Worm (Caenorhabditis elegans) whole organism, mixed stage, embryonic: Measurements from ENCODE around the gene F54E2.9.

Experiments used
- M03D4.4 ChIP-seq: sonication (generic microtip); optimal IDR thresholded peaks from 2 replicates; lab custom pipeline; 2017; ENCODE audit warnings: mild to moderate bottlenecking, missing genetic modification characterization, missing compliant biosample characterization
- bed-3 ChIP-seq: fragments of 200-800 bp; sonication (Bioruptor generic); optimal IDR thresholded peaks from 3 replicates; lab custom pipeline; 2018; ENCODE audit warnings: mild to moderate bottlenecking, missing genetic modification characterization, moderate library complexity, missing compliant biosample characterization
- blmp-1 ChIP-seq: fragments of 150-350 bp; optimal IDR thresholded peaks from 2 replicates; lab custom pipeline; 2014; ENCODE audit warnings: missing biosample characterization, missing genetic modification characterization
- ceh-39 ChIP-seq: fragments of 150-350 bp; optimal IDR thresholded peaks from 2 replicates; lab custom pipeline; 2014; ENCODE audit warnings: missing biosample characterization, missing genetic modification characterization
- ceh-43 ChIP-seq: fragments of 200-800 bp; sonication (Bioruptor generic); optimal IDR thresholded peaks from 2 replicates; lab custom pipeline; 2018; ENCODE audit warnings: mild to moderate bottlenecking, missing genetic modification characterization, moderate library complexity, missing compliant biosample characterization
- ceh-83 ChIP-seq: fragments of 200-800 bp; sonication (Bioruptor generic); optimal IDR thresholded peaks from 2 replicates; lab custom pipeline; 2018; ENCODE audit warnings: mild to moderate bottlenecking, missing genetic modification characterization, missing compliant biosample characterization
- ces-1 ChIP-seq: fragments of 150-350 bp; optimal IDR thresholded peaks from 2 replicates; lab custom pipeline; 2014; ENCODE audit warnings: missing biosample characterization, missing genetic modification reagents, missing genetic modification characterization
- drap-1 ChIP-seq: fragments of 200-800 bp; sonication (Bioruptor generic); optimal IDR thresholded peaks from 3 replicates; lab custom pipeline; 2018; ENCODE audit warnings: mild to moderate bottlenecking, missing genetic modification characterization, missing compliant biosample characterization
- elt-1 ChIP-seq: sonication (generic microtip); optimal IDR thresholded peaks from 2 replicates; lab custom pipeline; 2017; ENCODE audit warnings: missing genetic modification characterization, mild to moderate bottlenecking, missing compliant biosample characterization, antibody characterized with exemption, moderate library complexity, borderline replicate concordance; ENCODE audit not compliant: insufficient read depth
- flh-1 ChIP-seq: fragments of 200-800 bp; sonication (Bioruptor generic); optimal IDR thresholded peaks from 2 replicates; lab custom pipeline; 2018; ENCODE audit warnings: mild to moderate bottlenecking, missing genetic modification characterization, moderate library complexity, missing compliant biosample characterization
- ham-2 ChIP-seq: fragments of 200-800 bp; sonication (Bioruptor generic); optimal IDR thresholded peaks from 2 replicates; lab custom pipeline; 2018; ENCODE audit warnings: mild to moderate bottlenecking, missing genetic modification characterization, missing compliant biosample characterization
- hlh-1 ChIP-seq: fragments of 150-350 bp; optimal IDR thresholded peaks from 2 replicates; lab custom pipeline; 2014; ENCODE audit warnings: missing biosample characterization, missing genetic modification reagents, missing genetic modification characterization
- lin-32 ChIP-seq: fragments of 200-800 bp; sonication (Bioruptor generic); optimal IDR thresholded peaks from 2 replicates; lab custom pipeline; 2018; ENCODE audit warnings: mild to moderate bottlenecking, missing genetic modification characterization, missing compliant biosample characterization
- lsy-2 ChIP-seq: fragments of 150-350 bp; optimal IDR thresholded peaks from 2 replicates; lab custom pipeline; 2014; ENCODE audit warnings: missing biosample characterization, missing genetic modification characterization
- mab-5 ChIP-seq: fragments of 150-350 bp; optimal IDR thresholded peaks from 2 replicates; lab custom pipeline; 2014; ENCODE audit warnings: missing biosample characterization, missing genetic modification characterization
- mep-1 ChIP-seq: fragments of 150-350 bp; optimal IDR thresholded peaks from 2 replicates; lab custom pipeline; 2017; ENCODE audit warnings: missing biosample characterization, missing genetic modification reagents, missing genetic modification characterization, inconsistent platforms
- mls-2 ChIP-seq: sonication (generic microtip); optimal IDR thresholded peaks from 2 replicates; lab custom pipeline; 2016; ENCODE audit warnings: mild to moderate bottlenecking, missing genetic modification characterization, moderate library complexity, missing compliant biosample characterization
- nhr-12 ChIP-seq: fragments of 150-350 bp; optimal IDR thresholded peaks from 2 replicates; lab custom pipeline; 2014; ENCODE audit warnings: missing biosample characterization, missing genetic modification characterization
- nhr-2 ChIP-seq: fragments of 150-350 bp; optimal IDR thresholded peaks from 2 replicates; lab custom pipeline; 2014; ENCODE audit warnings: missing biosample characterization, missing genetic modification characterization
- nhr-237 ChIP-seq: fragments of 150-350 bp; optimal IDR thresholded peaks from 2 replicates; lab custom pipeline; 2014; ENCODE audit warnings: missing biosample characterization, missing genetic modification characterization
- nhr-76 ChIP-seq: sonication (generic microtip); optimal IDR thresholded peaks from 2 replicates; lab custom pipeline; 2017; ENCODE audit warnings: missing biosample characterization, missing genetic modification characterization
- pha-4 ChIP-seq: fragments of 150-350 bp; optimal IDR thresholded peaks from 2 replicates; lab custom pipeline; 2018; ENCODE audit warnings: missing biosample characterization, missing genetic modification reagents, missing genetic modification characterization
- sem-2 ChIP-seq: fragments of 200-800 bp; sonication (Bioruptor generic); optimal IDR thresholded peaks from 2 replicates; lab custom pipeline; 2018; ENCODE audit warnings: mild to moderate bottlenecking, missing genetic modification characterization, missing compliant biosample characterization
- snpc-4 ChIP-seq: fragments of 150-350 bp; optimal IDR thresholded peaks from 2 replicates; lab custom pipeline; 2014; ENCODE audit warnings: missing biosample characterization, missing genetic modification characterization
- tbx-8 ChIP-seq: fragments of 200-800 bp; sonication (Bioruptor generic); optimal IDR thresholded peaks from 2 replicates; lab custom pipeline; 2018; ENCODE audit warnings: mild to moderate bottlenecking, missing genetic modification characterization, moderate library complexity, missing compliant biosample characterization
- unc-120 ChIP-seq: sonication (generic microtip); optimal IDR thresholded peaks from 2 replicates; lab custom pipeline; 2017; ENCODE audit warnings: missing genetic modification characterization, missing compliant biosample characterization; ENCODE audit not compliant: poor library complexity, severe bottlenecking
- unc-39 ChIP-seq: fragments of 150-350 bp; optimal IDR thresholded peaks from 2 replicates; lab custom pipeline; 2014; ENCODE audit warnings: missing biosample characterization, missing genetic modification characterization
- unc-62 ChIP-seq: fragments of 150-350 bp; optimal IDR thresholded peaks from 2 replicates; lab custom pipeline; 2014; ENCODE audit warnings: missing biosample characterization, missing genetic modification reagents, missing genetic modification characterization
- zip-8 ChIP-seq: fragments of 150-350 bp; optimal IDR thresholded peaks from 2 replicates; lab custom pipeline; 2014; ENCODE audit warnings: missing biosample characterization, missing genetic modification characterization

F54E2.9 gene

ce11 chrV:2809443-2809842 lies 4.3 kb downstream of the F54E2.9 start:
- TF ChIP-seq mab-5 (tag; lab: Kevin White, UChicago) (no peak), zip-8 (tag; lab: Kevin White, UChicago) (no peak), nhr-12 (tag; lab: Kevin White, UChicago) (no peak), ces-1 (GFP tag; lab: Kevin White, UChicago) (no peak), hlh-1 (tag; lab: Kevin White, UChicago) (peak; percentile 32), ceh-83 (GFP tag; lab: Kevin White, UChicago) (no peak), flh-1 (no peak), unc-62 (GFP tag; lab: Kevin White, UChicago) (no peak), ham-2 (GFP tag; lab: Kevin White, UChicago) (no peak), M03D4.4 (tag; lab: Kevin White, UChicago) (no peak), nhr-2 (no peak), pha-4 (tag; lab: Kevin White, UChicago) (no peak), nhr-76 (tag; lab: Kevin White, UChicago) (no peak), mls-2 (tag; lab: Kevin White, UChicago) (no peak), nhr-237 (tag; lab: Kevin White, UChicago) (no peak), unc-120 (tag; lab: Kevin White, UChicago) (peak; percentile 46), elt-1 (tag; lab: Kevin White, UChicago) (no peak)

ce11 chrV:2807760-2808159 lies 6.0 kb downstream of the F54E2.9 start, which contains the start of gene ketn-1:
Gene ketn-1, minus strand, starts transcription at chrV:2807860.
- TF ChIP-seq nhr-76 (tag; lab: Kevin White, UChicago) (no peak), elt-1 (tag; lab: Kevin White, UChicago) (no peak), pha-4 (tag; lab: Kevin White, UChicago) (no peak), snpc-4 (no peak), lin-32 (GFP tag; lab: Kevin White, UChicago) (no peak), zip-8 (tag; lab: Kevin White, UChicago) (no peak), sem-2 (GFP tag; lab: Kevin White, UChicago) (no peak), unc-62 (GFP tag; lab: Kevin White, UChicago) (no peak)

- TF ChIP-seq M03D4.4 (tag; lab: Kevin White, UChicago): no peak
- TF ChIP-seq unc-120 (tag; lab: Kevin White, UChicago): peak; percentile 53
Observed at ce11 chrV:2803258-2803657, 10.5 kb downstream of the F54E2.9 start.

ce11 chrV:2801955-2802354 lies 11.8 kb downstream of the F54E2.9 start:
- TF ChIP-seq mab-5 (tag; lab: Kevin White, UChicago) (no peak), ces-1 (GFP tag; lab: Kevin White, UChicago) (no peak), lsy-2 (tag; lab: Kevin White, UChicago) (no peak), ceh-83 (GFP tag; lab: Kevin White, UChicago) (no peak), tbx-8 (GFP tag; lab: Kevin White, UChicago) (no peak), hlh-1 (tag; lab: Kevin White, UChicago) (peak; percentile 48), ham-2 (GFP tag; lab: Kevin White, UChicago) (no peak), pha-4 (tag; lab: Kevin White, UChicago) (no peak), bed-3 (GFP tag; lab: Kevin White, UChicago) (no peak), snpc-4 (no peak), nhr-76 (tag; lab: Kevin White, UChicago) (no peak), ceh-43 (GFP tag; lab: Kevin White, UChicago) (no peak), zip-8 (tag; lab: Kevin White, UChicago) (peak; percentile 13), unc-39 (tag; lab: Kevin White, UChicago) (no peak), unc-120 (tag; lab: Kevin White, UChicago) (no peak)

- no peak for TF ChIP-seq blmp-1 (tag; lab: Kevin White, UChicago)
- no peak for TF ChIP-seq drap-1 (GFP tag; lab: Kevin White, UChicago)
- no peak for TF ChIP-seq nhr-12 (tag; lab: Kevin White, UChicago)
- TF ChIP-seq bed-3 (GFP tag; lab: Kevin White, UChicago): no peak
- no peak for TF ChIP-seq M03D4.4 (tag; lab: Kevin White, UChicago)
- no peak for TF ChIP-seq flh-1
- TF ChIP-seq elt-1 (tag; lab: Kevin White, UChicago): no peak
- TF ChIP-seq snpc-4: no peak
- TF ChIP-seq mep-1 (tag; lab: Kevin White, UChicago): no peak
- TF ChIP-seq mab-5 (tag; lab: Kevin White, UChicago): no peak
- TF ChIP-seq nhr-2: no peak
- no peak for TF ChIP-seq unc-62 (GFP tag; lab: Kevin White, UChicago)
- no peak for TF ChIP-seq nhr-237 (tag; lab: Kevin White, UChicago)
- no peak for TF ChIP-seq ceh-39
- no peak for TF ChIP-seq ceh-83 (GFP tag; lab: Kevin White, UChicago)
Observed at ce11 chrV:2800676-2801075, 13.1 kb downstream of the F54E2.9 start.
